Worm (Caenorhabditis elegans): ENCODE data around the gene ZK938.3.

DNA sequence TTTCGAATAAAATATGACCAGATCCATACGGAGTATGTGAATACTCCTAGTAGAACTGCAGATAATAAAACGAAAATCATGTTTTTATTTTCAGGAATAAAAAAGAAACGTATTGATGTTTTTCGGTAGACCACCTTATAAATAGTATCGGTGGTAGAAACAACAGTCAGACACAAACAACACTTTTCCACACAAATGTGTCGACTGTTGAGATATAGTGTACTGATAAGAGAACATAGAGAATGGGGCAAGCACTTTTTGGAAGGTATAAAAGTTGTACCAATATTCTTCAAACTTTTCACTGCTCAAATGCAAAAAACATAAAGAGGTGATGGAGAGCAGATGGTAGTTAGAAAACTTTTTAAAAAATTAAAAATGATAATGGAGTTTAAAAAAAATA is 31.1 kb downstream of the ZK938.3 start, which contains the start of gene cyp-13A6:
- no peak for TF ChIP-seq ama-1 (optimal IDR thresholded peaks at IDR 0.05)
- no peak for TF ChIP-seq mab-5 (tag; optimal IDR thresholded peaks at IDR 0.05)
- no peak for TF ChIP-seq ZK546.5 (tag; optimal IDR thresholded peaks at IDR 0.05)
- TF ChIP-seq blmp-1 (tag; optimal IDR thresholded peaks at IDR 0.05; ENCODE audit: insufficient read depth) = no peak
- TF ChIP-seq snpc-4 (tag; optimal IDR thresholded peaks at IDR 0.05) = no peak
- no peak for TF ChIP-seq zag-1 (tag; optimal IDR thresholded peaks at IDR 0.05)
